Worm (Caenorhabditis elegans): Measurements from ENCODE around the gene gsto-3.

- no peak for TF ChIP-seq snpc-4 (tag; optimal IDR thresholded peaks at IDR 0.05)
- no peak for TF ChIP-seq hlh-30 (tag; optimal IDR thresholded peaks at IDR 0.05; ENCODE audit: insufficient read depth)
- no peak for TF ChIP-seq hmg-1.1 (GFP tag; IDR thresholded peaks at IDR 0.05)
- TF ChIP-seq mdl-1 (tag; optimal IDR thresholded peaks at IDR 0.05) = no peak
- no peak for TF ChIP-seq ama-1 (optimal IDR thresholded peaks at IDR 0.05)
- TF ChIP-seq lsy-2 (tag; optimal IDR thresholded peaks at IDR 0.05) = no peak
- no peak for TF ChIP-seq lin-15B (tag; optimal IDR thresholded peaks at IDR 0.05)
Observed at ce11 chrIII:352992-353391, 28.1 kb downstream of the gsto-3 start.

All from whole organism, L4 larva.